Worm (Caenorhabditis elegans) whole organism, L3 larva: Measurements from ENCODE around the gene clec-142.

Source experiments
- R02D3.7 ChIP-seq: fragments of 150-350 bp; optimal IDR thresholded peaks from 2 replicates; lab custom pipeline; 2014; ENCODE audit warnings: missing biosample characterization, missing genetic modification characterization
- ZK546.5 ChIP-seq: sonication (generic microtip); optimal IDR thresholded peaks from 2 replicates; lab custom pipeline; 2017; ENCODE audit warnings: missing biosample characterization, missing genetic modification characterization
- aly-2 ChIP-seq: fragments of 150-350 bp; optimal IDR thresholded peaks from 2 replicates; lab custom pipeline; 2014; ENCODE audit warnings: missing biosample characterization, missing genetic modification characterization
- ama-1 ChIP-seq: fragments of 150-350 bp; optimal IDR thresholded peaks from 2 replicates; lab custom pipeline; 2018
- ceh-16 ChIP-seq: sonication (generic microtip); optimal IDR thresholded peaks from 2 replicates; lab custom pipeline; 2017; ENCODE audit warnings: missing biosample characterization, missing genetic modification characterization
- ceh-28 ChIP-seq: fragments of 150-350 bp; optimal IDR thresholded peaks from 2 replicates; lab custom pipeline; 2014; ENCODE audit warnings: missing biosample characterization, missing genetic modification reagents, missing genetic modification characterization
- ceh-82 ChIP-seq: fragments of 150-350 bp; optimal IDR thresholded peaks from 2 replicates; lab custom pipeline; 2014; ENCODE audit warnings: missing biosample characterization, missing genetic modification characterization
- ceh-9 ChIP-seq: sonication (generic microtip); optimal IDR thresholded peaks from 2 replicates; lab custom pipeline; 2018; ENCODE audit warnings: missing biosample characterization, missing genetic modification characterization
- daf-12 ChIP-seq: fragments of 150-350 bp; optimal IDR thresholded peaks from 2 replicates; lab custom pipeline; 2014; ENCODE audit warnings: missing biosample characterization, missing genetic modification reagents, missing genetic modification characterization
- egl-27 ChIP-seq: sonication (generic microtip); optimal IDR thresholded peaks from 4 replicates; lab custom pipeline; 2017; ENCODE audit warnings: missing biosample characterization, missing genetic modification reagents, missing genetic modification characterization
- egl-5 ChIP-seq: fragments of 150-350 bp; optimal IDR thresholded peaks from 2 replicates; lab custom pipeline; 2017; ENCODE audit warnings: missing biosample characterization, missing genetic modification reagents, missing genetic modification characterization, inconsistent platforms
- elt-1 ChIP-seq: fragments of 150-350 bp; optimal IDR thresholded peaks from 2 replicates; lab custom pipeline; 2014; ENCODE audit warnings: missing biosample characterization, missing genetic modification characterization
- elt-2 ChIP-seq: sonication (generic microtip); optimal IDR thresholded peaks from 2 replicates; lab custom pipeline; 2016; ENCODE audit warnings: missing genetic modification reagents, mild to moderate bottlenecking, missing genetic modification characterization, missing compliant biosample characterization
- elt-3 ChIP-seq, 3 experiments: fragments of 150-350 bp in 1 of 3; sonication (generic microtip) in 2 of 3; optimal IDR thresholded peaks; 2 replicates in 2 of 3; 4 replicates in 1 of 3; lab custom pipeline; 2014 to 2017; ENCODE audit warnings: missing biosample characterization in 3 of 3, missing genetic modification characterization in 3 of 3
- eor-1 ChIP-seq, 2 experiments: fragments of 150-350 bp; optimal IDR thresholded peaks; 2 replicates each; lab custom pipeline; 2014 to 2018; ENCODE audit warnings: missing biosample characterization in 2 of 2, missing genetic modification characterization in 2 of 2
- fkh-10 ChIP-seq: sonication (generic microtip); optimal IDR thresholded peaks from 2 replicates; lab custom pipeline; 2017; ENCODE audit warnings: missing biosample characterization, missing genetic modification reagents, missing genetic modification characterization
- fkh-2 ChIP-seq: fragments of 150-350 bp; optimal IDR thresholded peaks from 2 replicates; lab custom pipeline; 2014; ENCODE audit warnings: missing biosample characterization, missing genetic modification reagents, missing genetic modification characterization
- fos-1 ChIP-seq: fragments of 150-350 bp; optimal IDR thresholded peaks from 2 replicates; lab custom pipeline; 2014; ENCODE audit warnings: missing biosample characterization, missing genetic modification characterization
- hmg-11 ChIP-seq: sonication (generic microtip); optimal IDR thresholded peaks from 2 replicates; lab custom pipeline; 2016; ENCODE audit warnings: missing genetic modification characterization, missing compliant biosample characterization
- jun-1 ChIP-seq: fragments of 150-350 bp; optimal IDR thresholded peaks from 2 replicates; lab custom pipeline; 2014; ENCODE audit warnings: missing biosample characterization, missing genetic modification reagents, missing genetic modification characterization
- lin-15B ChIP-seq: fragments of 150-350 bp; optimal IDR thresholded peaks from 2 replicates; lab custom pipeline; 2014; ENCODE audit warnings: missing biosample characterization, missing genetic modification characterization
- lin-39 ChIP-seq: fragments of 150-350 bp; optimal IDR thresholded peaks from 2 replicates; lab custom pipeline; 2018; ENCODE audit warnings: missing biosample characterization, missing genetic modification reagents, missing genetic modification characterization
- lsy-12 ChIP-seq: sonication (generic microtip); optimal IDR thresholded peaks from 2 replicates; lab custom pipeline; 2016; ENCODE audit warnings: mild to moderate bottlenecking, missing genetic modification characterization, missing compliant biosample characterization
- mml-1 ChIP-seq: fragments of 150-350 bp; sonication (generic microtip); optimal IDR thresholded peaks from 3 replicates; lab custom pipeline; 2014; ENCODE audit warnings: missing biosample characterization, missing genetic modification characterization
- nfya-1 ChIP-seq: sonication (generic microtip); optimal IDR thresholded peaks from 2 replicates; lab custom pipeline; 2017; ENCODE audit warnings: missing genetic modification characterization, mild to moderate bottlenecking, missing compliant biosample characterization, antibody characterized with exemption, moderate library complexity; ENCODE audit not compliant: insufficient read depth
- nhr-12 ChIP-seq: fragments of 150-350 bp; optimal IDR thresholded peaks from 2 replicates; lab custom pipeline; 2014; ENCODE audit warnings: missing biosample characterization, missing genetic modification characterization
- nhr-23 ChIP-seq: fragments of 150-350 bp; optimal IDR thresholded peaks from 2 replicates; lab custom pipeline; 2014; ENCODE audit warnings: missing biosample characterization, missing genetic modification reagents, missing genetic modification characterization
- nhr-237 ChIP-seq: fragments of 150-350 bp; optimal IDR thresholded peaks from 2 replicates; lab custom pipeline; 2014; ENCODE audit warnings: missing biosample characterization, missing genetic modification characterization
- nhr-25 ChIP-seq: sonication (generic microtip); optimal IDR thresholded peaks from 2 replicates; lab custom pipeline; 2017; ENCODE audit warnings: missing biosample characterization, missing genetic modification characterization
- nhr-43 ChIP-seq: sonication (generic microtip); optimal IDR thresholded peaks from 2 replicates; lab custom pipeline; 2016; ENCODE audit warnings: mild to moderate bottlenecking, missing genetic modification characterization, missing compliant biosample characterization; ENCODE audit not compliant: poor library complexity, severe bottlenecking
- nhr-76 ChIP-seq: fragments of 150-350 bp; sonication (generic microtip); optimal IDR thresholded peaks from 5 replicates; lab custom pipeline; 2014; ENCODE audit warnings: missing biosample characterization, missing genetic modification characterization
- pha-4 ChIP-seq: fragments of 150-350 bp; optimal IDR thresholded peaks from 2 replicates; lab custom pipeline; 2014; ENCODE audit warnings: missing biosample characterization, missing genetic modification reagents, missing genetic modification characterization
- pqm-1 ChIP-seq: fragments of 150-350 bp; optimal IDR thresholded peaks from 2 replicates; lab custom pipeline; 2017; ENCODE audit warnings: missing biosample characterization, missing genetic modification characterization, inconsistent platforms
- snpc-4 ChIP-seq: fragments of 150-350 bp; optimal IDR thresholded peaks from 2 replicates; lab custom pipeline; 2014; ENCODE audit warnings: missing biosample characterization, missing genetic modification characterization
- tbx-2 ChIP-seq: sonication (generic microtip); optimal IDR thresholded peaks from 2 replicates; lab custom pipeline; 2016; ENCODE audit warnings: mild to moderate bottlenecking, missing genetic modification characterization, missing compliant biosample characterization
- unc-39 ChIP-seq: sonication (generic microtip); optimal IDR thresholded peaks from 4 replicates; lab custom pipeline; 2017; ENCODE audit warnings: missing biosample characterization, missing genetic modification characterization
- unc-62 ChIP-seq: fragments of 150-350 bp; sonication (generic microtip); optimal IDR thresholded peaks from 4 replicates; lab custom pipeline; 2014; ENCODE audit warnings: missing biosample characterization, missing genetic modification reagents, missing genetic modification characterization
- zag-1 ChIP-seq: fragments of 150-350 bp; optimal IDR thresholded peaks from 2 replicates; lab custom pipeline; 2014; ENCODE audit warnings: missing biosample characterization, missing genetic modification characterization
- ztf-11 ChIP-seq: fragments of 150-350 bp; optimal IDR thresholded peaks from 2 replicates; lab custom pipeline; 2014; ENCODE audit warnings: missing biosample characterization, missing genetic modification characterization
- ztf-4 ChIP-seq: fragments of 150-350 bp; optimal IDR thresholded peaks from 2 replicates; lab custom pipeline; 2014; ENCODE audit warnings: missing biosample characterization, missing genetic modification characterization

Gene clec-142

DNA sequence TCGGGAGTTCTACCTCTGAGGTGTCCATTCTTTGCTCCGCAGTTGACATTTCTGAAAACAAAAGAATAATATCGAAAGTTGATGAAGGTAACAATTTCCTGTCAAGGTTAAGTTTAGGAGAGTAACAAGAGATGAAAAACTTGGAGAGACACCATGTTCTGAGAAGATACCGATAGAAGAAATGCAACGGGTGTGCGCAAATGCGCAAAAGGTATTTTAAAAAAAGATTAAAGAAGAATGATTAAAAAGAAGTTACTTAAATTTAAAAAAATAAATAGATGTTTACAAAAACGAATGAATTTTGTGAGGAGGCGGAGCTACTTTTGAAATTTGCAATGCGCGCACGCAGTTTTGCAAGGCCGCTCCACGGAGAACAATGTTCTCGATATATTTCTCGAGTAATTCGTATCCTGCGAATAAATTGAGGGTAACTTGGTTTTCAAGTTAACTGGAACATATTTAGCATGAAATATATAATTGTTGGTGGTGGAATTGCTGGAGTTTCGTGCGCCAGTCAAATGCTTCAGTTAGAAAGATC is 46.6 kb downstream of the clec-142 start, which contains the start of the genes ran-3 and C26D10.3:
Gene ran-3, minus strand, starts transcription at position 51 of the 538 bp plus-strand sequence.
Gene C26D10.3, plus strand, starts transcription at position 385 of the 538 bp plus-strand sequence.
- TF ChIP-seq nfya-1 (tag; lab: Kevin White, UChicago) = peak; percentile 31
- peak; percentile 17 for TF ChIP-seq lin-39 (tag; lab: Kevin White, UChicago)
- TF ChIP-seq tbx-2 (tag; lab: Kevin White, UChicago) = no peak
- TF ChIP-seq pha-4 = peak; percentile 95
- TF ChIP-seq hmg-11 (tag; lab: Kevin White, UChicago) = peak; percentile 32
- TF ChIP-seq eor-1 (tag; optimal IDR thresholded peaks at IDR 0.05; lab: Kevin White, UChicago) = no peak
- TF ChIP-seq nhr-43 = peak; percentile 37
- peak; percentile 36 for TF ChIP-seq nhr-23 (tag; lab: Kevin White, UChicago)

DNA sequence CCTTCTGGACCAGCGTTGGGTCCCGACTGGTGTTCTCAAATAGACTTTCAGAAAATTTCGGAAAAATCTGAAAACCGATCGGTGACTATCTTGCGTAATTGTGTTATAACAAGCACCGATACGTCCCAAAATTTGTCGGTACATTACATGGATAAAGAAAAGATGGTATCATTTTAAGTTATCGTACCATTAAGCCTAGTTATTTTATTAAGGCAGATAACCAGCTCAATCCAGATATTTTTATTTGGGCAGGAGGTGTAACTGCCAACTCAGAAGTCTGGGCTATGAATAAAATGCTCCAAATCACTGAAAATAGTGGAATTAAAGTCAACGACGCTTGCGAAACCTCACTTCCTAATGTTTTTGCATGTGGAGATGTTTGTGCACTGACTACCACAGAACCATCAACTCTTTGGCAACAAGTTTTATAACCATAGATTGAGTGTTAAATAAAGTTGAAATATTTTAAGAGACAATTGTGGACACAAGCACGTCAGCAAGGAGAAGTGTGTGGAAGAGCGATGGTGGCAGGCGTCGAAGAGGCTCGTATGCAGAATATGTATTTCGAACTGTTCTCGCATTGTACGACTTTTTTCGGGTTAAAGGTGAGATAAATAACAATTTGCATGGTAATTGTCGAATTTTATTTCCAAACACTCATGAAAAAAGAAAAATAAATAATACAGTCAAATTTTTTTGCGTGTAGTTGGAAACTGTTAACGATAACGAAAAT is 47.9 kb downstream of the clec-142 start:
- TF ChIP-seq ztf-11 (tag; lab: Kevin White, UChicago) (no peak), snpc-4 (tag; lab: Kevin White, UChicago) (no peak), elt-1 (tag; lab: Kevin White, UChicago) (no peak), nhr-76 (tag; lab: Kevin White, UChicago) (no peak), fos-1 (tag; lab: Kevin White, UChicago) (no peak), R02D3.7 (tag; lab: Kevin White, UChicago) (no peak), aly-2 (tag; lab: Kevin White, UChicago) (no peak), ceh-28 (tag; lab: Kevin White, UChicago) (no peak), fkh-2 (no peak), nhr-43 (no peak), egl-27 (tag; lab: Kevin White, UChicago) (no peak), lin-15B (no peak), daf-12 (tag; lab: Kevin White, UChicago) (no peak), eor-1 (tag; optimal IDR thresholded peaks at IDR 0.05; lab: Kevin White, UChicago) (no peak), ceh-16 (tag; lab: Kevin White, UChicago) (no peak), nhr-25 (tag; lab: Kevin White, UChicago) (no peak), pqm-1 (tag; lab: Kevin White, UChicago) (no peak), ZK546.5 (tag; lab: Kevin White, UChicago) (no peak), ceh-82 (tag; lab: Kevin White, UChicago) (no peak)

DNA sequence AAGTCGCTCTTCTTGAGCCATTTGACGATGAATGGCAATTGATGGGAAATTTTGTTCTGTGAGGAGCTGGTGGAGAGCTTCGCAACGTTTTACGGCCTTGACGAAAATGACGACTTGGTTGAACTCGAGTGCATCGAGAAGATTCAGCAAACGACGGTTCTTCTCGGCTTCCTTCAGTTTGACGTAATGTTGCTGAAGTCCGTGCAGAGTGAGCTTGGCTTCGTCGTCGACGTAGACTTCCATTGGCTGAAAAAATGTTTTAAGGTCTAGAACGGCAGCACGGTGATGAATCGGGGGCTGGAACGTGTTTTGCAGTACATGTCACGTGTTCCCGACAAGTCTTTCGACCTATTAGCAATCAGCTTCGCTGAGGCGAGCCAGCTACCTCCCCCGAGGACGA is 49.0 kb downstream of the clec-142 start:
- TF ChIP-seq ceh-16 (tag; lab: Kevin White, UChicago) (no peak), ama-1 (no peak), ceh-28 (tag; lab: Kevin White, UChicago) (no peak), daf-12 (tag; lab: Kevin White, UChicago) (no peak), mml-1 (tag; lab: Kevin White, UChicago) (no peak), unc-39 (tag; lab: Kevin White, UChicago) (no peak), ceh-82 (tag; lab: Kevin White, UChicago) (no peak), snpc-4 (tag; lab: Kevin White, UChicago) (no peak), hmg-11 (tag; lab: Kevin White, UChicago) (no peak), pha-4 (no peak), nhr-25 (tag; lab: Kevin White, UChicago) (no peak)

DNA sequence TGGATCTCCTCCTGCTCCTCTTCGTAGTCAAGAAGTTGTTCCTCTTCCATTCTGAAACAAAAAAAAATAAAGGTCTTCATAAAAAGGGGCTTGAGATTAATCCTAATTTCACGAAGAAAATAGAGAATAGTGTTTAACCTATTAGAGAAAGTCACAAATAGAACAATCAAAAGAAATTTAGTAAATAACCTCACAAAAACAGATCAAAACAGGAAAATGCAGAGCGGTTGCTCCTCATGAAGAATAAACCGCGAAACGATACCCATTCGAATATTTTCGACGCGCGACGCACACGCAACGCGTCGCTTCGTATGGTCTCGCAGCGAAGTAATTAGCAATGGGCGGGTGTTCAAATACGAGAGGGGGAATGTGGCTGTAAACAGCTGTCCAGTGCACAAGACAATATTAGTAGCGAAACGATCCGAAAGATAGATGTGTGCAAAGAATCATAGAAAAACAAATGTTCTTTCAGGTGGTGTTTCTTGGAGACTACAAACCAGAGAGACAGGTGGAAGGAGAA is 50.4 kb downstream of the clec-142 start, which contains the start of gene hel-1:
Gene hel-1, minus strand, starts transcription at position 51 of the 520 bp plus-strand sequence.
- TF ChIP-seq egl-27 (tag; lab: Kevin White, UChicago) = no peak
- TF ChIP-seq ceh-16 (tag; lab: Kevin White, UChicago) = no peak
- no peak for TF ChIP-seq lsy-12 (tag; lab: Kevin White, UChicago)
- peak; percentile 100 for TF ChIP-seq lin-39 (tag; lab: Kevin White, UChicago)
- no peak for TF ChIP-seq ztf-4 (tag; lab: Kevin White, UChicago)
- no peak for TF ChIP-seq ceh-82 (tag; lab: Kevin White, UChicago)
- no peak for TF ChIP-seq hmg-11 (tag; lab: Kevin White, UChicago)
- TF ChIP-seq nhr-43 = no peak
- peak; percentile 92 for TF ChIP-seq nfya-1 (tag; lab: Kevin White, UChicago)
- TF ChIP-seq daf-12 (tag; lab: Kevin White, UChicago) = no peak
- TF ChIP-seq nhr-76 (tag; lab: Kevin White, UChicago) = no peak
- TF ChIP-seq nhr-25 (tag; lab: Kevin White, UChicago) = peak; percentile 86
- TF ChIP-seq aly-2 (tag; lab: Kevin White, UChicago) = no peak
- no peak for TF ChIP-seq zag-1 (tag; lab: Kevin White, UChicago)
- TF ChIP-seq elt-2 (tag; lab: Kevin White, UChicago) = peak; percentile 42
- TF ChIP-seq nhr-23 (tag; lab: Kevin White, UChicago) = peak; percentile 77
- TF ChIP-seq elt-3 (tag; optimal IDR thresholded peaks at IDR 0.05; lab: Kevin White, UChicago) = no peak
- no peak for TF ChIP-seq fkh-2
- TF ChIP-seq egl-5 (tag; lab: Kevin White, UChicago) = peak; percentile 99
- TF ChIP-seq ama-1 = peak; percentile 43
- TF ChIP-seq eor-1 (tag; optimal IDR thresholded peaks at IDR 0.05; lab: Kevin White, UChicago) = no peak
- TF ChIP-seq mml-1 (tag; lab: Kevin White, UChicago) = no peak
- no peak for TF ChIP-seq ZK546.5 (tag; lab: Kevin White, UChicago)
- TF ChIP-seq lin-15B = peak; percentile 90
- no peak for TF ChIP-seq elt-1 (tag; lab: Kevin White, UChicago)
- no peak for TF ChIP-seq nhr-12 (tag; lab: Kevin White, UChicago)
- TF ChIP-seq fkh-10 (GFP tag; lab: Kevin White, UChicago) = no peak
- TF ChIP-seq jun-1 (tag; lab: Kevin White, UChicago) = no peak
- no peak for TF ChIP-seq ztf-11 (tag; lab: Kevin White, UChicago)
- TF ChIP-seq ceh-9 (tag; lab: Kevin White, UChicago) = no peak
- TF ChIP-seq unc-62 (GFP tag; lab: Kevin White, UChicago) = no peak
- TF ChIP-seq nhr-237 (tag; lab: Kevin White, UChicago) = no peak
